Fruit fly (Drosophila melanogaster): ENCODE results near the gene Drsl4.

Gene Drsl4

DNA sequence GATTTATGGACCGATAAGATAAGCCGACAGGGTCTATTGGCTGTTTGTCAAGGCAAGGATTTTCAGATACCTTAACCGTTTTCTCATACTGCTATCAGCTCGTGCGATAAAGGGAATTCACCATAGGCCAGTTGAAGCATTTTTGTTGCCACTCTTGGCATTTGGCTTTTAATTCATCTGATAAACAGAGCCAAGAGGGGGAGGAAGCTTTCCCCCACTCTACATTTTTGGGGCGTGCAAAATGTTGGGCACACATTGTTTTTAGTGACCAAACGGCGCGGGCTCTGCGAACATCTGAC, 34.4 kb downstream of the Drsl4 start:
- TF ChIP-seq salr (GFP tag; optimal IDR thresholded peaks at IDR 0.05) (no peak), topi (GFP tag; optimal IDR thresholded peaks at IDR 0.05) (no peak), Blimp-1 (GFP tag; optimal IDR thresholded peaks at IDR 0.05) (no peak), svp (GFP tag) (no peak), CG6792 (GFP tag; optimal IDR thresholded peaks at IDR 0.05) (no peak), spab (GFP tag; optimal IDR thresholded peaks at IDR 0.05) (no peak), cyc (GFP tag; optimal IDR thresholded peaks at IDR 0.05) (no peak), Met (GFP tag; optimal IDR thresholded peaks at IDR 0.05) (no peak), CG3032 (tag; optimal IDR thresholded peaks at IDR 0.05) (no peak), Sox102F (GFP tag; optimal IDR thresholded peaks at IDR 0.05) (no peak), CG7368 (GFP tag; optimal IDR thresholded peaks at IDR 0.05) (no peak), vri (GFP tag; optimal IDR thresholded peaks at IDR 0.05) (no peak), CG3919 (GFP tag; optimal IDR thresholded peaks at IDR 0.05) (no peak), Ets96B (tag; optimal IDR thresholded peaks at IDR 0.05) (no peak), Lpt (GFP tag; optimal IDR thresholded peaks at IDR 0.05) (no peak)

DNA sequence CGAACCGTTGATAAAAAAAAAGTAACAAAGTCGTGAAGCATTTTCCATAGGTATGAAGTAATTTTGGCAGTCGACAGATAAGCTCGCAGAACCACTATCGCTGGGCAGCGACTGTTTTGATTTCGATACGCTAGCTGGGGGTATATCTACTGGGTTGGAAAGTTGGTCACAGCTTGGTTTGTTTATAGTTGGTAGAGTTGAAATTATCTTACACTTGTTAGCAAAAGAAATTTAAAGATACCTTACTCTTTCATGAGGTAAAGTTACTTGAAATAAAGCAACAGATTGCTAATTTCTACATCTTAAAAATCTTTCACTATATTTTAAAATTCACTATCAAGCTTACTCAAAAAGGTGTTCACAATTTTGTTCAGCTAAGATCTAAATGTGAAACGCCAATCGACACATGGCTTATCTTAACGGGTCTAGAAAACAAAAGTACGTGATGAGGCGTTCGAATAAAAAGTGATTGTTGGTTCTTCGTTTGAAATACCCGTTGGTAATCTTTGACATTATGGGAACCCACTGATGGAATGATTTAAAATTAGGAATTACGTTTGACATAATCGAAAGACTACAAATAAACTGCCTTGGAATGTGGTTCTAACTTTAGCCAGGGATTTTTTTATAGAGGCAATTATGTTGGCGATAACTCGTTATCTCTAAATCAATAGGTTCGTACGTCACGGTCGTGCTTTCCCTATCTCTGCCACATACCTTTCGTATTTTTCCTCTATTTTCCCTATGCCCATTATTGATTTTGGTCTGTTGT, 35.3 kb downstream of the Drsl4 start:
- TF ChIP-seq vri (GFP tag; optimal IDR thresholded peaks at IDR 0.05) (peak; percentile 78), CG16779 (tag; optimal IDR thresholded peaks at IDR 0.05) (no peak)

DNA sequence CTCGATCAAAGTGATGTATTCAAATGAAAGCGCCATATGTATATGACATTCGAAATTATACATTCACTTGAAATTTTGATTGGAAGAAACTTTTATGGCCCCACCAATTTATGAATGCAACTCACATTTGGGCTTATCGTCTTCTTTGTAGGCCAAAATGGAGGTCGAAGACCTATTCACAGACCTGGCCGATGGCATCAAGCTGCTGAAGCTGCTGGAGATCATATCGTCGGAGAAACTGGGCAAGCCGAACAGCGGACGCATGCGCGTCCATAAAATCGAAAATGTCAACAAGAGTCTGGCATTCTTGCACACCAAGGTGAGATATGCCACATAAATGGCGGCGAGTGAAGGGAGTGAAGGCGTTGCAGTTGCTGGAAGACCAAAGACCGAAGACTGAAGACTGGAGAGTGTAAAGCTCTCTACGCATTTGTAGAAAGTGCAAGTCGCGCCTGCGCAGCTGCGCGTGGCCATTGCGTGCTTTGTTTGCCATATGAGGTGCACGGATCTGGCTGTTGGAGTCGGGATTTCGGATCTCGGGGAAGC, 36.5 kb downstream of the Drsl4 start:
- TF ChIP-seq CG8319 (GFP tag; optimal IDR thresholded peaks at IDR 0.05) (no peak), Ets96B (tag; optimal IDR thresholded peaks at IDR 0.05) (no peak), CG15336 (GFP tag; IDR thresholded peaks at IDR 0.05) (no peak), salr (GFP tag; optimal IDR thresholded peaks at IDR 0.05) (no peak), cyc (GFP tag; optimal IDR thresholded peaks at IDR 0.05) (no peak), CG11902 (GFP tag; optimal IDR thresholded peaks at IDR 0.05) (no peak), Hr39 (GFP tag; optimal IDR thresholded peaks at IDR 0.05) (no peak), topi (GFP tag; optimal IDR thresholded peaks at IDR 0.05) (no peak), Ets21C (GFP tag; optimal IDR thresholded peaks at IDR 0.05) (no peak), pdm3 (GFP tag; optimal IDR thresholded peaks at IDR 0.05) (no peak), acj6 (GFP tag; optimal IDR thresholded peaks at IDR 0.05) (no peak), CG8632 (GFP tag; optimal IDR thresholded peaks at IDR 0.05) (no peak), CG10631 (GFP tag; optimal IDR thresholded peaks at IDR 0.05) (no peak), esn (GFP tag; optimal IDR thresholded peaks at IDR 0.05) (no peak), CG10669 (GFP tag; optimal IDR thresholded peaks at IDR 0.05) (no peak), Sox14 (GFP tag; optimal IDR thresholded peaks at IDR 0.05) (no peak)

DNA sequence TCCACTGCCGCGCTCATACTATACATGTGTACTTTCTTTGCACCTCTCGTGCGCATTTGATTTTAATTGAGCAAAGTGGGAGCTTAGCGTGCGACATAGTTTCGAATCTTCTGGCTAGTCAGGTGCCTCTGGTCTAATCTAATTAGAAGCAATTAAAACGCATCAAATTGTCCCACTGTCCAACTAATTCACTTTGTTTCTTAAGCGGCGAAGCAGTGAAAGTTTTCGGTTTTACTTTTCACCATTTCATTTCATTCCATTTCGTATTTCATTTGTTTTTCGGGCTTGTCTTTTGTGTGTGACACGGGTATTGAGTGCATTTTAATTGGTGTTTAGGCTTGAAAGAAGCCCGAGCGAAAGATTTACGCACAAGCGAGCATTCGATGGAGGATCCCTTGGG, 37.1 kb downstream of the Drsl4 start:
- TF ChIP-seq Blimp-1 (GFP tag; optimal IDR thresholded peaks at IDR 0.05) (peak; percentile 44), fd85E (GFP tag; optimal IDR thresholded peaks at IDR 0.05) (no peak), OdsH (GFP tag; optimal IDR thresholded peaks at IDR 0.05) (no peak)

DNA sequence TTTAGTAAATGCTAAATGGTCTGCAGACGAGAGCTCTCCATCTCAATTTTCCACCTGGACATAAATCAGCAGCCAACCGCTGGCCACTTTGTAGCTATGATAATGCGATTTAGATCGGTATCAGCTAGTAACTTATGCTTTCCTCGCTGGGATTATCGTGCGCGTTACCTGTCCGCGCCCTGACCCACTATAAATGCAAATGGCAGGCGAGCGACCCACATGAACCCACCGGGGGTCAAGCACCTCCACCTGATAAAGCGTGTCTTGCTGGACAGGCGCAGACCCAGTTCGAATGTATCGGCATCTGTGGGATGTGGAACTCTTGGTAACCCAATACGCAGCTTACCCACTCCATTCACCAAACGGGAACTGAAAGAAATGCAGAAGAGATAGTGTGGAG, 37.9 kb downstream of the Drsl4 start:
- TF ChIP-seq CG10669 (GFP tag; optimal IDR thresholded peaks at IDR 0.05) (no peak), dsx (GFP tag; optimal IDR thresholded peaks at IDR 0.05; ENCODE audit: poor library complexity, severe bottlenecking) (no peak), Sox14 (GFP tag; optimal IDR thresholded peaks at IDR 0.05) (no peak), Sox102F (GFP tag; optimal IDR thresholded peaks at IDR 0.05) (no peak), CG1621 (tag; optimal IDR thresholded peaks at IDR 0.05) (no peak), Hr4 (GFP tag; optimal IDR thresholded peaks at IDR 0.05) (no peak), eg (GFP tag; IDR thresholded peaks at IDR 0.05) (no peak), svp (GFP tag) (peak; percentile 77), spab (GFP tag; optimal IDR thresholded peaks at IDR 0.05) (no peak)

All from whole organism, prepupa.